Worm (Caenorhabditis elegans): ENCODE measurements around the gene nhr-159.

nhr-159 gene

DNA sequence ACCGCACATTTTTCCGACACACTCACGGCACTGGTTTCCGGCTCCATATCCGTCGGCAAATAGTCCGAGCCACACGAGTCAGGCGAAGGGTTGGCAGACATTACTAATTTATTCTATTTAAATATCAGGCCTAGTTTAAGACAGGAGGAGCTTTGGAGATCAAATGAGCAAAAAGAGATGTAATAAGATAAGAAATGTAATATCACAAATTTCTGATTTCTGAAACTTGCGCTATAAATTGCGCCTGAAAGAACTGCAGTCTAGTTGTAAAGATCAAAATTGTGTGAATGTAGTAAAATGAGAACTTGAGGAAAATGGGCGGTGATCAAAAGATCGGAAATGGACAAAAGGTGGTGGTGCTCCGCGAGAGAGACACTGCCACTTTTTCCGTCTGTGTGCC, 23.3 kb downstream of the nhr-159 start, which contains the start of gene nhr-186:
nhr-186 (minus strand) TSS at position 101 of the 400 bp plus-strand sequence.
- TF ChIP-seq ztf-29 (GFP tag; IDR thresholded peaks at IDR 0.05): no peak
- no peak for TF ChIP-seq ztf-23 (GFP tag; IDR thresholded peaks at IDR 0.05)
- TF ChIP-seq flt-1 (GFP tag; IDR thresholded peaks at IDR 0.05): no peak

DNA sequence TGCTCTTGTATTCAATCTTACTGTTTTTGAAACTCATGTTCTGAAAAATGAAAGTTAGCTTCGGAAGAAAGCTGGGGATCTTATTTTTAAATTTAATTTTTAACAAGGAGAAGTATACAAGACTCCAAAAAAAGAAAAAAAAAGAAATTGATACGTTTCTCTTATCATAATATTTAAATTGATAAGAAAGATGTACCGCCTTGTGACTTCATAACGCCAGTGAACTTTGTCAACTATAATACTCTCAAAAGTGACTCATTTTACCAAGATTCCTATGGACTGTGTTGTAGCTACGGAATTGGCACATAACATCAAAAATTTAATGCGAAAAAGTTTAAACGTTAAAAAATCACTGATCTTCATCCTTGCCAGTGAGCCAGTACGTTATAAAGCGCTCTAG, 26.4 kb downstream of the nhr-159 start:
- TF ChIP-seq klf-2 (GFP tag; conservative IDR thresholded peaks at IDR 0.05) (no peak), T22C8.4 (GFP tag; IDR thresholded peaks at IDR 0.05) (no peak), cog-1 (tag; optimal IDR thresholded peaks at IDR 0.05) (no peak), ref-1 (GFP tag; conservative IDR thresholded peaks at IDR 0.05) (no peak), ztf-29 (GFP tag; IDR thresholded peaks at IDR 0.05) (no peak)

DNA sequence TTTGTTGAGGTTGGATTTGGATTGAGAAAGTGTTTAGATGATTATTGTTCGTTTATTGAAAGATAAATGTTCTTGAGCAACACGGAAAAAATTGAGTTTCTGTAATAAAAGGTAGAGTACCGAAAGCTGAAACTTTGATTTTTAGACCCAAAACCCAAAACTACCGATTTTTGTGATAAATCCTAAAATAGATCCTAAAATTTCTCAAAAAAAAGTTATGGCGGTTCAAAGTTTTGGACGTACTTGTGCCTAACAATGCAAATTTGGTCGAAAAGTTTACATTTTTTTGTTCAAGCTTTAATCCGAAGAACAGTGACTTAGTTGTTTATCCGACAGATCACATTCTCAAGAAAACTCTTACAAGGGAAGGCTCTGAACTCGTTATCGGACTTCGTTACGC, 30.9 kb downstream of the nhr-159 start, which contains the start of gene nhr-185:
nhr-185 (minus strand) TSS at position 101 of the 400 bp plus-strand sequence.
- TF ChIP-seq T22C8.4 (GFP tag; IDR thresholded peaks at IDR 0.05): no peak

DNA sequence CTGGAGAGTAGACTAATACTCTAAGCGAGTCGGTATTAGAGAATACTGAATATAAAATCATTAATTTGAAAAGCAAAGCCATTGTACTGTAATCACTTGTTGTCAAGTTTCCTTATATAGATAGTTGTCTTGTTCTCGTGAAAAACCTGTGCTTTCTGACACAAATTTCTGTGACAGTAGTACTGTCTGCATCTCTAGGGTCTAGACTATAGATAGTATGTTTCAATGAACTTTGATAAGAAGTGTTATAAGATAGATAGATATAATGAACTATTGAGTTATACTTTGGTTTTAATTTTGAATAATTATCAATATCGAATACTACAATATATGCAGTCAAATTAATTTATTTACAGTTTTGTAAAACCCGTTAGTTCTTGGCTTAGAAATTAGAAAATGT, 34.2 kb downstream of the nhr-159 start, which contains the start of gene ugt-32:
ugt-32 (minus strand) TSS at position 82 of the 400 bp plus-strand sequence.
- no peak for TF ChIP-seq klf-2 (GFP tag; conservative IDR thresholded peaks at IDR 0.05)
- TF ChIP-seq ztf-23 (GFP tag; IDR thresholded peaks at IDR 0.05): no peak
- TF ChIP-seq ref-1 (GFP tag; conservative IDR thresholded peaks at IDR 0.05): no peak
- TF ChIP-seq med-1 (GFP tag; optimal IDR thresholded peaks at IDR 0.05; ENCODE audit: insufficient read depth): no peak
- TF ChIP-seq T22C8.4 (GFP tag; IDR thresholded peaks at IDR 0.05): no peak
- no peak for TF ChIP-seq flt-1 (GFP tag; IDR thresholded peaks at IDR 0.05)
- no peak for TF ChIP-seq cog-1 (tag; optimal IDR thresholded peaks at IDR 0.05)
- TF ChIP-seq ztf-29 (GFP tag; IDR thresholded peaks at IDR 0.05): no peak
- TF ChIP-seq tab-1 (GFP tag; IDR thresholded peaks at IDR 0.05): no peak

DNA sequence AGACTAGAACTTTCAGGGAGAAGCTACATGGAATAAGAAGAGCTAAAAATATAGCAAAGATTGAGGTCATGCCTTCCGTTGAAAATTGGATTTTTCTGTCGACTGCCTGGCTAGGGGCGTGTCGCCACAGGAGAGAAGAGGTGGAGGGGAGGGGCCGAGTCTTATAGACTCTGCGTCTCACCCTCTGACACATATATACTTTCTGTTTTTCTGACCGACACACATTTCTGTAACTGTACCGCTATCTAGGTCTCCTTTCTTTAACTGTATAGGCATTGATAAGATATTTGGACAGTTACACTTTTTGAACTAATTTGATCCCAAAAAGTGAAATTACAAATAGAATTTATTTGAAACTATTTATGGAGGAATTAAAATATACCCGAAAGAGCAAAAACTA, 36.7 kb downstream of the nhr-159 start:
- TF ChIP-seq flt-1 (GFP tag; IDR thresholded peaks at IDR 0.05): no peak
- no peak for TF ChIP-seq ztf-23 (GFP tag; IDR thresholded peaks at IDR 0.05)
- no peak for TF ChIP-seq cog-1 (tag; optimal IDR thresholded peaks at IDR 0.05)
- no peak for TF ChIP-seq klf-2 (GFP tag; conservative IDR thresholded peaks at IDR 0.05)
- TF ChIP-seq ztf-29 (GFP tag; IDR thresholded peaks at IDR 0.05): no peak
- no peak for TF ChIP-seq med-1 (GFP tag; optimal IDR thresholded peaks at IDR 0.05; ENCODE audit: insufficient read depth)
- TF ChIP-seq ref-1 (GFP tag; conservative IDR thresholded peaks at IDR 0.05): no peak
- no peak for TF ChIP-seq T22C8.4 (GFP tag; IDR thresholded peaks at IDR 0.05)
- TF ChIP-seq tab-1 (GFP tag; IDR thresholded peaks at IDR 0.05): no peak

DNA sequence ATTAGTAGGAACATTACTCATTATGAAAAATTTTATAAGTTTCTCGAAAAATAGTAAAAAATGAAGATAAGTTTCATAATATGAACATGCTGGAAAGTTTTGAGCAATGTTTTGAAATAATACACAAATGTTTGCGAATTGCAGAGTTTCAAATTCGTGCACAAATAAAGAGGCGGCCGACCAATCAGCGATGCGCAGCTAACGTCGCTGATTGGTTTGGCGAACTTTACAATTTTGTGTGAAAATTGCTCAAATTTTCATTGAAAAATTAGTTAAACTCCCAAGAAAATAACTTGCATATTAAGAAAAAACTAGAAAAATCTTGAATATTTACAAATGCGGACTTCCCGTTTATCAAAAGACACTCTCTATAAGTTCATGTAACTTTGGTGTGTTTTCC, 45.5 kb downstream of the nhr-159 start:
- no peak for TF ChIP-seq med-1 (GFP tag; optimal IDR thresholded peaks at IDR 0.05; ENCODE audit: insufficient read depth)
- TF ChIP-seq klf-2 (GFP tag; conservative IDR thresholded peaks at IDR 0.05): no peak
- no peak for TF ChIP-seq cog-1 (tag; optimal IDR thresholded peaks at IDR 0.05)
- TF ChIP-seq ztf-29 (GFP tag; IDR thresholded peaks at IDR 0.05): no peak
- TF ChIP-seq T22C8.4 (GFP tag; IDR thresholded peaks at IDR 0.05): no peak
- no peak for TF ChIP-seq ztf-23 (GFP tag; IDR thresholded peaks at IDR 0.05)

DNA sequence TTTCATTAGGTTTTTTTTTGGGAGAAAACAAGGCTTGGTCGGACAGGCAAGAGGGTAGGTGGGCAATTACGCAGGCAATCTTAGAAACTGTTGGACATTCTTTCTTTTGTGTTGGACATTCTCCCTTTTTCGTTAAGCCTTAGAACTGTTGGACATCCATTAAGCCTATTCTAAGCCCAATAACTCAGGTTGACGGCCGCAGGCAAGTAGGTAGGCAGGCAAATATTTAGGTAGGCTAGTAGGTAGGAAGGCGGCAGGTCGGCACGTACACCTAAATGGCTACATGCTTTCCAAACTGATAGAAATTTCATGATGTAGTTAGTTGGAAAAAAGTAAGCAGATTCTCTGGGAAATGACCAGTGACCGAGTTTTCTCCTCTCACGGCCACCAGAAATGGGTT, 46.0 kb downstream of the nhr-159 start:
- TF ChIP-seq ztf-29 (GFP tag; IDR thresholded peaks at IDR 0.05) (no peak), tab-1 (GFP tag; IDR thresholded peaks at IDR 0.05) (no peak), cog-1 (tag; optimal IDR thresholded peaks at IDR 0.05) (no peak), flt-1 (GFP tag; IDR thresholded peaks at IDR 0.05) (no peak), med-1 (GFP tag; optimal IDR thresholded peaks at IDR 0.05; ENCODE audit: insufficient read depth) (no peak), klf-2 (GFP tag; conservative IDR thresholded peaks at IDR 0.05) (no peak), T22C8.4 (GFP tag; IDR thresholded peaks at IDR 0.05) (no peak), ref-1 (GFP tag; conservative IDR thresholded peaks at IDR 0.05) (no peak), ztf-23 (GFP tag; IDR thresholded peaks at IDR 0.05) (no peak)

DNA sequence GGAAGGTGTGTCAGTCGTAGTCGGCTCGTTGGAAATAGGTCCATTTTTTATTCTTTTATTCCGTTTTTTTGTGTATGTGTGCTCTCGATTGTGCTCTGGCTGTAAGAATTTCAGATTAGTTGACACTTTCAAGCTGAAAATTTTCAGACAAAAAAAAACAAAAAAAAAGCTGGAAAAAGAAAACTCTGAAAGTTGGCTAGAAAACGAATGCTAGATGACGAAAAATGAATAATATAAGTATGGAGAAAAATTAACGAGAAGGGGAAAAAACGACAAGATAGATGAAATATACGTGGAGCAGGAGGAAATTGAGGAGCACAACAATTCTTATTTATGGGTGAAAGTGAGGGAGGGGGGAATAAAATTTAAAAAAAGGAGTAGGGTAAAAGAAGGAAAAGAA, 46.5 kb downstream of the nhr-159 start, which contains the start of gene H10D18.5:
H10D18.5 (minus strand) TSS at position 101 of the 400 bp plus-strand sequence.
- TF ChIP-seq klf-2 (GFP tag; conservative IDR thresholded peaks at IDR 0.05): no peak

Data from whole organism, midembryonic.